Fruit fly (Drosophila melanogaster): ENCODE data around the gene CG7166.

The CG7166 gene

dm6 chr3L:21636265-21636993 is 11.0 kb upstream of the CG7166 start, which contains the start of gene CG32444:
CG32444 (plus strand) TSS chr3L:21636947.
- TF ChIP-seq CG9705 (GFP tag; optimal IDR thresholded peaks at IDR 0.05) (no peak), N (GFP tag; optimal IDR thresholded peaks at IDR 0.05) (no peak)

dm6 chr3L:21635208-21635607 is 9.8 kb upstream of the CG7166 start, which contains the start of gene ORMDL:
ORMDL (plus strand) TSS chr3L:21635305.
- TF ChIP-seq br (GFP tag; optimal IDR thresholded peaks at IDR 0.05) (no peak), GATAd (GFP tag; optimal IDR thresholded peaks at IDR 0.05) (no peak), Hr83 (GFP tag; optimal IDR thresholded peaks at IDR 0.05; ENCODE audit: poor library complexity, severe bottlenecking) (no peak)

- TF ChIP-seq pan (optimal IDR thresholded peaks at IDR 0.05) (no peak), Dif (GFP tag; optimal IDR thresholded peaks at IDR 0.05; ENCODE audit: partially characterized antibody) (no peak), woc (GFP tag; optimal IDR thresholded peaks at IDR 0.05) (peak; percentile 30), Mio (GFP tag; optimal IDR thresholded peaks at IDR 0.05) (no peak), lola (GFP tag; optimal IDR thresholded peaks at IDR 0.05) (peak; percentile 55), N (GFP tag; optimal IDR thresholded peaks at IDR 0.05) (peak; percentile 57), HLH106 (tag; optimal IDR thresholded peaks at IDR 0.05) (peak; percentile 23)
Measured at dm6 chr3L:21634152-21634689, 8.8 kb upstream of the CG7166 start, which contains the start of gene MED1. MED1 (minus strand) TSS chr3L:21634446.

- TF ChIP-seq fru (GFP tag; optimal IDR thresholded peaks at IDR 0.05): no peak
- no peak for TF ChIP-seq lola (GFP tag; optimal IDR thresholded peaks at IDR 0.05)
- no peak for TF ChIP-seq Dfd (GFP tag; optimal IDR thresholded peaks at IDR 0.05)
- TF ChIP-seq CrebA (GFP tag; optimal IDR thresholded peaks at IDR 0.05; ENCODE audit: borderline replicate concordance): no peak
- no peak for TF ChIP-seq Hnf4 (GFP tag; optimal IDR thresholded peaks at IDR 0.05)
- no peak for TF ChIP-seq h (GFP tag; optimal IDR thresholded peaks at IDR 0.05)
- TF ChIP-seq brk (GFP tag; optimal IDR thresholded peaks at IDR 0.05): no peak
- TF ChIP-seq woc (GFP tag; optimal IDR thresholded peaks at IDR 0.05): peak; percentile 11
- no peak for TF ChIP-seq sv (GFP tag; optimal IDR thresholded peaks at IDR 0.05)
- TF ChIP-seq pan (optimal IDR thresholded peaks at IDR 0.05): no peak
- no peak for TF ChIP-seq Abd-B (GFP tag; optimal IDR thresholded peaks at IDR 0.05)
- TF ChIP-seq Hr78 (GFP tag; optimal IDR thresholded peaks at IDR 0.05): no peak
- TF ChIP-seq Hr83 (GFP tag; optimal IDR thresholded peaks at IDR 0.05; ENCODE audit: poor library complexity, severe bottlenecking): peak; percentile 42
- no peak for TF ChIP-seq CG9705 (GFP tag; optimal IDR thresholded peaks at IDR 0.05)
- TF ChIP-seq sage (GFP tag; optimal IDR thresholded peaks at IDR 0.05): peak; percentile 38
Measured at dm6 chr3L:21626036-21626614, 678 bp upstream of the CG7166 start.

- TF ChIP-seq sv (GFP tag; optimal IDR thresholded peaks at IDR 0.05) (no peak), OdsH (GFP tag; optimal IDR thresholded peaks at IDR 0.05) (no peak), Rel (GFP tag; optimal IDR thresholded peaks at IDR 0.05) (no peak), Rel (tag; optimal IDR thresholded peaks at IDR 0.05) (no peak), Jra (GFP tag; optimal IDR thresholded peaks at IDR 0.05) (no peak), dsf (GFP tag; optimal IDR thresholded peaks at IDR 0.05; ENCODE audit: borderline replicate concordance) (no peak), HLH106 (tag; optimal IDR thresholded peaks at IDR 0.05) (no peak), tai (GFP tag; optimal IDR thresholded peaks at IDR 0.05) (peak; percentile 12), dmrt93B (GFP tag; optimal IDR thresholded peaks at IDR 0.05) (no peak), ey (GFP tag; optimal IDR thresholded peaks at IDR 0.05) (no peak)
Measured at dm6 chr3L:21617354-21617753, 8.1 kb downstream of the CG7166 start, which contains the start of the genes S1P and CG11307. S1P (minus strand) TSS chr3L:21617376. CG11307 (plus strand) TSS chr3L:21617623.

DNA sequence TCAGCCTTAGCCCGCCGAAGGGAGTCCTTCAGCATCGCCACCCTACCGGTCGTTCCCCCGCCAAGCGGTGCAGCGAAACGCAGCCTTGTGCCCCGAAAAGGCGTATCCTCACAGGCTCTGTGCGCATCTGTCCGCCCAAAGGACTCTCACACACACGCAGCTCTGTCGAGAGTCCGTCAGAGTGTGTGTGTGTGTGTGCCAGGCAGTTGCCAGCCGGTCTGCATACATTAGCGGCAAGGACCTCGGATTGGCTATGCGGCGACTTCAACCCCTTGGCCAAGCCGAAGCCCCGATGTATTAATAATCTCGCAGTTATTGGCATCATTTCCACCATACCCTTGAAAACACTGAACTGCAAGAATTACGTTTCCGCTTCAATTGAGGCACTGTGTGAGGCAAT is 14.9 kb downstream of the CG7166 start:
- TF ChIP-seq tai (GFP tag; optimal IDR thresholded peaks at IDR 0.05): no peak
- TF ChIP-seq rgr (GFP tag; optimal IDR thresholded peaks at IDR 0.05): no peak
- no peak for TF ChIP-seq dsf (GFP tag; optimal IDR thresholded peaks at IDR 0.05; ENCODE audit: borderline replicate concordance)
- TF ChIP-seq ey (GFP tag; optimal IDR thresholded peaks at IDR 0.05): no peak
- no peak for TF ChIP-seq Hnf4 (GFP tag; optimal IDR thresholded peaks at IDR 0.05)
- no peak for TF ChIP-seq woc (GFP tag; optimal IDR thresholded peaks at IDR 0.05)

Measured in whole organism, wandering third instar larva.